Worm (Caenorhabditis elegans): ENCODE results near the gene sre-37.

sre-37 gene

ce11 chrII:12494556-12495131 is 29.0 kb downstream of the sre-37 start, which contains the start of gene col-85:
TSS of gene col-85 (minus strand) at chrII:12495095.
- peak; percentile 85 for TF ChIP-seq F13H6.1 (tag; optimal IDR thresholded peaks at IDR 0.05)
- peak; percentile 88 for TF ChIP-seq ceh-2 (tag; optimal IDR thresholded peaks at IDR 0.05)
- TF ChIP-seq lin-11 (tag; optimal IDR thresholded peaks at IDR 0.05): peak; percentile 87
- TF ChIP-seq ceh-34 (tag; optimal IDR thresholded peaks at IDR 0.05): peak; percentile 92
- TF ChIP-seq ceh-31 (tag; optimal IDR thresholded peaks at IDR 0.05): peak; percentile 86
- peak; percentile 96 for TF ChIP-seq elt-2 (tag; optimal IDR thresholded peaks at IDR 0.05)
- no peak for TF ChIP-seq elt-4 (tag; optimal IDR thresholded peaks at IDR 0.05)
- peak; percentile 93 for TF ChIP-seq madf-2 (tag; optimal IDR thresholded peaks at IDR 0.05)
- TF ChIP-seq pha-4 (tag; optimal IDR thresholded peaks at IDR 0.05): no peak
- TF ChIP-seq ceh-24 (tag; optimal IDR thresholded peaks at IDR 0.05): peak; percentile 90
- peak; percentile 84 for TF ChIP-seq unc-86 (tag; optimal IDR thresholded peaks at IDR 0.05)
- peak; percentile 89 for TF ChIP-seq ref-2 (tag; optimal IDR thresholded peaks at IDR 0.05)
- peak; percentile 94 for TF ChIP-seq pha-2 (tag; optimal IDR thresholded peaks at IDR 0.05)
- TF ChIP-seq odd-2 (tag; optimal IDR thresholded peaks at IDR 0.05): peak; percentile 79
- peak; percentile 94 for TF ChIP-seq hlh-13 (GFP tag; optimal IDR thresholded peaks at IDR 0.05)
- peak; percentile 86 for TF ChIP-seq pqm-1 (tag; optimal IDR thresholded peaks at IDR 0.05)
- TF ChIP-seq C38D4.7 (GFP tag; optimal IDR thresholded peaks at IDR 0.05): peak; percentile 90
- peak; percentile 93 for TF ChIP-seq ceh-9 (tag; optimal IDR thresholded peaks at IDR 0.05)
- peak; percentile 89 for TF ChIP-seq rnt-1 (tag; optimal IDR thresholded peaks at IDR 0.05)
- peak; percentile 98 for TF ChIP-seq gmeb-2 (tag; optimal IDR thresholded peaks at IDR 0.05)
- TF ChIP-seq pag-3 (tag; optimal IDR thresholded peaks at IDR 0.05; ENCODE audit: borderline replicate concordance): peak; percentile 89
- TF ChIP-seq K09A11.1 (tag; optimal IDR thresholded peaks at IDR 0.05; ENCODE audit: insufficient read depth): peak; percentile 88
- peak; percentile 92 for TF ChIP-seq ttx-3 (tag; optimal IDR thresholded peaks at IDR 0.05)
- no peak for TF ChIP-seq pax-1 (tag; optimal IDR thresholded peaks at IDR 0.05)
- peak; percentile 87 for TF ChIP-seq C08G9.2 (tag; optimal IDR thresholded peaks at IDR 0.05)
- TF ChIP-seq ahr-1 (tag; optimal IDR thresholded peaks at IDR 0.05): peak; percentile 86
- peak; percentile 91 for TF ChIP-seq ceh-6 (GFP tag; optimal IDR thresholded peaks at IDR 0.05)
- TF ChIP-seq dve-1 (tag; optimal IDR thresholded peaks at IDR 0.05): peak; percentile 81
- TF ChIP-seq fkh-10 (GFP tag; optimal IDR thresholded peaks at IDR 0.05): peak; percentile 52
- TF ChIP-seq ceh-19 (GFP tag; optimal IDR thresholded peaks at IDR 0.05): peak; percentile 94
- TF ChIP-seq unc-3 (GFP tag; conservative IDR thresholded peaks at IDR 0.05): peak; percentile 94
- TF ChIP-seq unc-3 (tag; optimal IDR thresholded peaks at IDR 0.05): peak; percentile 94
- TF ChIP-seq pros-1 (tag; optimal IDR thresholded peaks at IDR 0.05): no peak
- peak; percentile 94 for TF ChIP-seq Y22D7AL.16 (tag; optimal IDR thresholded peaks at IDR 0.05)
- peak; percentile 95 for TF ChIP-seq K02D7.2 (tag; optimal IDR thresholded peaks at IDR 0.05)
- no peak for TF ChIP-seq ama-1 (optimal IDR thresholded peaks at IDR 0.05)
- peak; percentile 96 for TF ChIP-seq ceh-14 (tag; optimal IDR thresholded peaks at IDR 0.05)
- TF ChIP-seq sdc-2 (tag; optimal IDR thresholded peaks at IDR 0.05): peak; percentile 89
- TF ChIP-seq dmd-4 (tag; optimal IDR thresholded peaks at IDR 0.05; ENCODE audit: borderline replicate concordance): peak; percentile 94
- TF ChIP-seq nhr-11 (tag; optimal IDR thresholded peaks at IDR 0.05): no peak
- no peak for TF ChIP-seq ceh-22 (tag; optimal IDR thresholded peaks at IDR 0.05)
- peak; percentile 84 for TF ChIP-seq unc-42 (tag; optimal IDR thresholded peaks at IDR 0.05)
- TF ChIP-seq zip-5 (tag; optimal IDR thresholded peaks at IDR 0.05): peak; percentile 83
- TF ChIP-seq tbx-2 (tag; optimal IDR thresholded peaks at IDR 0.05): peak; percentile 92
- peak; percentile 84 for TF ChIP-seq nfya-1 (tag; optimal IDR thresholded peaks at IDR 0.05)
- TF ChIP-seq ets-4 (tag; optimal IDR thresholded peaks at IDR 0.05): peak; percentile 78
- peak; percentile 43 for TF ChIP-seq tbx-7 (tag; optimal IDR thresholded peaks at IDR 0.05)
- peak; percentile 75 for TF ChIP-seq mec-3 (tag; optimal IDR thresholded peaks at IDR 0.05; ENCODE audit: borderline replicate concordance)
- TF ChIP-seq syd-9 (tag; optimal IDR thresholded peaks at IDR 0.05): peak; percentile 93
- peak; percentile 95 for TF ChIP-seq hlh-6 (tag; optimal IDR thresholded peaks at IDR 0.05)
- peak; percentile 88 for TF ChIP-seq npax-4 (tag; optimal IDR thresholded peaks at IDR 0.05)
- peak; percentile 90 for TF ChIP-seq hlh-8 (tag; optimal IDR thresholded peaks at IDR 0.05)
- peak; percentile 97 for TF ChIP-seq T23F11.4 (GFP tag; optimal IDR thresholded peaks at IDR 0.05)

Data from whole organism, late embryonic.